Worm (Caenorhabditis elegans): ENCODE results near the gene pole-4.

The pole-4 gene

ce11 chrII:14969320-14969950 is at the start of gene pole-4, which contains the start of the genes nsun-5 and metl-2:
Gene pole-4, minus strand, starts transcription at chrII:14969354.
Gene nsun-5, plus strand, starts transcription at chrII:14969617.
Gene metl-2, plus strand, starts transcription at chrII:14969900.
- no peak for TF ChIP-seq klf-2 (GFP tag; conservative IDR thresholded peaks at IDR 0.05)
- no peak for TF ChIP-seq ref-1 (GFP tag; conservative IDR thresholded peaks at IDR 0.05)
- TF ChIP-seq med-1 (GFP tag; optimal IDR thresholded peaks at IDR 0.05; ENCODE audit: insufficient read depth) = no peak
- no peak for TF ChIP-seq flt-1 (GFP tag; IDR thresholded peaks at IDR 0.05)
- no peak for TF ChIP-seq tab-1 (GFP tag; IDR thresholded peaks at IDR 0.05)
- no peak for TF ChIP-seq cog-1 (tag; optimal IDR thresholded peaks at IDR 0.05)
- TF ChIP-seq T22C8.4 (GFP tag; IDR thresholded peaks at IDR 0.05) = no peak
- TF ChIP-seq ztf-29 (GFP tag; IDR thresholded peaks at IDR 0.05) = no peak
- no peak for TF ChIP-seq ztf-23 (GFP tag; IDR thresholded peaks at IDR 0.05)

- TF ChIP-seq klf-2 (GFP tag; conservative IDR thresholded peaks at IDR 0.05) (no peak), med-1 (GFP tag; optimal IDR thresholded peaks at IDR 0.05; ENCODE audit: insufficient read depth) (no peak), tab-1 (GFP tag; IDR thresholded peaks at IDR 0.05) (no peak), cog-1 (tag; optimal IDR thresholded peaks at IDR 0.05) (no peak), ref-1 (GFP tag; conservative IDR thresholded peaks at IDR 0.05) (no peak), ztf-23 (GFP tag; IDR thresholded peaks at IDR 0.05) (no peak), T22C8.4 (GFP tag; IDR thresholded peaks at IDR 0.05) (no peak), ztf-29 (GFP tag; IDR thresholded peaks at IDR 0.05) (no peak), flt-1 (GFP tag; IDR thresholded peaks at IDR 0.05) (no peak)
These were observed 49.8 kb upstream of the pole-4 start, which contains the start of gene Y53F4B.12 for ce11 chrII:15018923-15019322. Gene Y53F4B.12, plus strand, starts transcription at chrII:15019223.

DNA sequence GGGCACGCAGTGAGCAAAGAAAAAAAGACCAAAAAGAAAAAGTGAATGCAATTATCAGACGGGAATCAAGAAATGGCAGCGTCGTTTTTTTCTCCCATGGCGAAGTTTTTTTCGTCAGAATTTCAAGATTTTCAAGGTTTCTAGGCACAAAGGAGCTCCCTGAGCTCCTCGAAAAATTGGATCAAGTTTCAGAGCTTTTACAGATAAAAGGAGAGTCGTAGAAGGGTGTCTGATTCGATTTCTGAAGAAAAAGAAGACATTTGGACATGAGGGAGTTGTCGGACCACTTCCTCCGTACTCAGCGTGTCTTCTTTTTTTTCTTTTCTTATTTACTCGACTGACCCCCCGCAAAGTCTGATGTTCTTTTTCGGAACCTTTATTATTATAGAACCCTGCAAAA is 46.5 kb upstream of the pole-4 start:
- no peak for TF ChIP-seq flt-1 (GFP tag; IDR thresholded peaks at IDR 0.05)
- no peak for TF ChIP-seq ztf-29 (GFP tag; IDR thresholded peaks at IDR 0.05)
- TF ChIP-seq med-1 (GFP tag; optimal IDR thresholded peaks at IDR 0.05; ENCODE audit: insufficient read depth) = no peak
- no peak for TF ChIP-seq cog-1 (tag; optimal IDR thresholded peaks at IDR 0.05)
- TF ChIP-seq klf-2 (GFP tag; conservative IDR thresholded peaks at IDR 0.05) = no peak
- no peak for TF ChIP-seq ref-1 (GFP tag; conservative IDR thresholded peaks at IDR 0.05)
- TF ChIP-seq ztf-23 (GFP tag; IDR thresholded peaks at IDR 0.05) = no peak
- TF ChIP-seq tab-1 (GFP tag; IDR thresholded peaks at IDR 0.05) = no peak
- no peak for TF ChIP-seq T22C8.4 (GFP tag; IDR thresholded peaks at IDR 0.05)

- TF ChIP-seq ztf-23 (GFP tag; IDR thresholded peaks at IDR 0.05) (no peak), T22C8.4 (GFP tag; IDR thresholded peaks at IDR 0.05) (no peak), flt-1 (GFP tag; IDR thresholded peaks at IDR 0.05) (no peak), ref-1 (GFP tag; conservative IDR thresholded peaks at IDR 0.05) (no peak), tab-1 (GFP tag; IDR thresholded peaks at IDR 0.05) (no peak), klf-2 (GFP tag; conservative IDR thresholded peaks at IDR 0.05) (no peak), ztf-29 (GFP tag; IDR thresholded peaks at IDR 0.05) (no peak), cog-1 (tag; optimal IDR thresholded peaks at IDR 0.05) (no peak), med-1 (GFP tag; optimal IDR thresholded peaks at IDR 0.05; ENCODE audit: insufficient read depth) (no peak)
These were observed 45.2 kb upstream of the pole-4 start, which contains the start of gene Y53F4B.51 for ce11 chrII:15014380-15014779. Gene Y53F4B.51, minus strand, starts transcription at chrII:15014442.

- TF ChIP-seq cog-1 (tag; optimal IDR thresholded peaks at IDR 0.05) (peak; percentile 4), flt-1 (GFP tag; IDR thresholded peaks at IDR 0.05) (no peak)
These were observed 41.4 kb upstream of the pole-4 start, which contains the start of the genes Y53F4B.9 and Y53F4B.11 for ce11 chrII:15010366-15011235. Gene Y53F4B.9, minus strand, starts transcription at chrII:15010416. Gene Y53F4B.11, plus strand, starts transcription at chrII:15010748.

- TF ChIP-seq ref-1 (GFP tag; conservative IDR thresholded peaks at IDR 0.05) (no peak), ztf-23 (GFP tag; IDR thresholded peaks at IDR 0.05) (no peak), med-1 (GFP tag; optimal IDR thresholded peaks at IDR 0.05; ENCODE audit: insufficient read depth) (no peak), T22C8.4 (GFP tag; IDR thresholded peaks at IDR 0.05) (no peak), klf-2 (GFP tag; conservative IDR thresholded peaks at IDR 0.05) (no peak), ztf-29 (GFP tag; IDR thresholded peaks at IDR 0.05) (no peak), tab-1 (GFP tag; IDR thresholded peaks at IDR 0.05) (no peak), cog-1 (tag; optimal IDR thresholded peaks at IDR 0.05) (no peak), flt-1 (GFP tag; IDR thresholded peaks at IDR 0.05) (no peak)
These were observed 39.4 kb upstream of the pole-4 start for ce11 chrII:15008481-15009057.

- TF ChIP-seq cog-1 (tag; optimal IDR thresholded peaks at IDR 0.05) (no peak), klf-2 (GFP tag; conservative IDR thresholded peaks at IDR 0.05) (no peak), ref-1 (GFP tag; conservative IDR thresholded peaks at IDR 0.05) (no peak), med-1 (GFP tag; optimal IDR thresholded peaks at IDR 0.05; ENCODE audit: insufficient read depth) (no peak), tab-1 (GFP tag; IDR thresholded peaks at IDR 0.05) (no peak), flt-1 (GFP tag; IDR thresholded peaks at IDR 0.05) (no peak), ztf-29 (GFP tag; IDR thresholded peaks at IDR 0.05) (no peak)
These were observed 36.0 kb upstream of the pole-4 start for ce11 chrII:15005118-15005517.

DNA sequence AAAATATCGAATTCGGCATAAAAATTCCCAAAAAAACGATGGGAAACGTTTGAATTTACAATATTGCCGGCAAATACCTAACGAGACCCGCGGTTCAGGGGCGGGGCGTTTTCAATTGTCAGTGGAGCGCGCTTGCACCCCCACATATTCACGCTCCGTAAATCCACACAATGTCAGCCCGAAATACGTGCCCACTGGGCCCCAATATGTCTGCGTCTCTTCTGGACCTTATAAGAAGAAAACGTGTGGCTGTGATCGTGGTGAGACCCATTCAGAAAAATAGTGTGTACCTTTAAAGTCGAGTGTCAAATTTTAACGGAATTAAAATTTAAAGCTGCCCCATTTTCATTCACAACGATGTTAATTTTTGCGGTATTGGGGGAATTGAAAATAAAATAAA is 35.4 kb upstream of the pole-4 start:
- TF ChIP-seq cog-1 (tag; optimal IDR thresholded peaks at IDR 0.05) (no peak), tab-1 (GFP tag; IDR thresholded peaks at IDR 0.05) (no peak), ztf-29 (GFP tag; IDR thresholded peaks at IDR 0.05) (no peak), T22C8.4 (GFP tag; IDR thresholded peaks at IDR 0.05) (no peak), klf-2 (GFP tag; conservative IDR thresholded peaks at IDR 0.05) (no peak), ref-1 (GFP tag; conservative IDR thresholded peaks at IDR 0.05) (no peak), flt-1 (GFP tag; IDR thresholded peaks at IDR 0.05) (no peak), ztf-23 (GFP tag; IDR thresholded peaks at IDR 0.05) (no peak), med-1 (GFP tag; optimal IDR thresholded peaks at IDR 0.05; ENCODE audit: insufficient read depth) (no peak)

ce11 chrII:15003410-15003809 is 34.3 kb upstream of the pole-4 start, which contains the start of gene Y53F4B.10:
Gene Y53F4B.10, minus strand, starts transcription at chrII:15003510.
- TF ChIP-seq ztf-29 (GFP tag; IDR thresholded peaks at IDR 0.05) = no peak
- no peak for TF ChIP-seq tab-1 (GFP tag; IDR thresholded peaks at IDR 0.05)
- TF ChIP-seq cog-1 (tag; optimal IDR thresholded peaks at IDR 0.05) = no peak
- no peak for TF ChIP-seq klf-2 (GFP tag; conservative IDR thresholded peaks at IDR 0.05)
- TF ChIP-seq T22C8.4 (GFP tag; IDR thresholded peaks at IDR 0.05) = no peak
- TF ChIP-seq ztf-23 (GFP tag; IDR thresholded peaks at IDR 0.05) = no peak
- TF ChIP-seq ref-1 (GFP tag; conservative IDR thresholded peaks at IDR 0.05) = no peak
- TF ChIP-seq flt-1 (GFP tag; IDR thresholded peaks at IDR 0.05) = no peak
- no peak for TF ChIP-seq med-1 (GFP tag; optimal IDR thresholded peaks at IDR 0.05; ENCODE audit: insufficient read depth)
